Fruit fly (Drosophila melanogaster) whole organism, embryonic: Measurements from ENCODE around the gene arg.

Source experiments
- B-H2 ChIP-seq: fragments of 200-800 bp; sonication (Bioruptor generic); optimal IDR thresholded peaks from 2 replicates; lab custom pipeline; 2018; ENCODE audit warnings: missing biosample characterization, mild to moderate bottlenecking, missing genetic modification characterization
- CG10267 ChIP-seq: fragments of 200-800 bp; sonication (Bioruptor generic); optimal IDR thresholded peaks from 2 replicates; lab custom pipeline; 2018; ENCODE audit warnings: missing biosample characterization, mild to moderate bottlenecking, missing genetic modification characterization, moderate library complexity
- CG10979 ChIP-seq: fragments of 200-800 bp; sonication (Bioruptor generic); optimal IDR thresholded peaks from 2 replicates; lab custom pipeline; 2018; ENCODE audit warnings: missing biosample characterization, mild to moderate bottlenecking, missing genetic modification characterization, moderate library complexity
- CG11247 ChIP-seq: fragments of 200-800 bp; sonication (Bioruptor generic); IDR thresholded peaks from 2 replicates; pipeline ENCODE4 v1.3.6; 2022; ENCODE audit warnings: missing biosample characterization, missing genetic modification characterization
- CG1233 ChIP-seq: fragments of 200-800 bp; sonication (Bioruptor generic); optimal IDR thresholded peaks from 4 replicates; lab custom pipeline; 2018; ENCODE audit warnings: missing biosample characterization, mild to moderate bottlenecking, missing genetic modification characterization
- CG14014 ChIP-seq: fragments of 200-800 bp; sonication (Bioruptor generic); IDR thresholded peaks from 2 replicates; pipeline ENCODE4 v1.3.6; 2022; ENCODE audit warnings: missing biosample characterization, missing genetic modification characterization
- CG14050 ChIP-seq: fragments of 200-800 bp; sonication (Bioruptor generic); IDR thresholded peaks from 3 replicates; pipeline ENCODE4 v1.3.6; 2022; ENCODE audit warnings: missing biosample characterization, missing genetic modification characterization
- CG15479 ChIP-seq: fragments of 200-800 bp; sonication (Bioruptor generic); optimal IDR thresholded peaks from 3 replicates; lab custom pipeline; 2019; ENCODE audit warnings: missing biosample characterization, mild to moderate bottlenecking, missing genetic modification characterization, moderate library complexity
- CG17328 ChIP-seq: fragments of 200-800 bp; sonication (Bioruptor generic); IDR thresholded peaks from 2 replicates; pipeline ENCODE4 v1.3.6; 2022; ENCODE audit warnings: missing biosample characterization, missing genetic modification characterization
- CG17359 ChIP-seq: fragments of 200-800 bp; sonication (Bioruptor generic); optimal IDR thresholded peaks from 3 replicates; lab custom pipeline; 2018; ENCODE audit warnings: missing biosample characterization, mild to moderate bottlenecking, missing genetic modification characterization, moderate library complexity
- CG17802 ChIP-seq: fragments of 200-800 bp; sonication (Bioruptor generic); optimal IDR thresholded peaks from 2 replicates; lab custom pipeline; 2018; ENCODE audit warnings: missing biosample characterization, mild to moderate bottlenecking, missing genetic modification characterization, moderate library complexity
- CG1832 ChIP-seq: fragments of 200-800 bp; sonication (Bioruptor generic); optimal IDR thresholded peaks from 2 replicates; lab custom pipeline; 2017; ENCODE audit warnings: missing biosample characterization, mild to moderate bottlenecking, missing genetic modification characterization, inconsistent platforms
- CG31388 ChIP-seq: fragments of 200-800 bp; sonication (Bioruptor generic); optimal IDR thresholded peaks from 2 replicates; lab custom pipeline; 2016; ENCODE audit warnings: missing biosample characterization, missing genetic modification characterization
- CG33557 ChIP-seq: fragments of 200-800 bp; sonication (Bioruptor generic); optimal IDR thresholded peaks from 2 replicates; lab custom pipeline; 2019; ENCODE audit warnings: missing biosample characterization, mild to moderate bottlenecking, missing genetic modification characterization, moderate library complexity
- CG3407 ChIP-seq: fragments of 200-800 bp; sonication (Bioruptor generic); optimal IDR thresholded peaks from 2 replicates; lab custom pipeline; 2018; ENCODE audit warnings: missing biosample characterization, mild to moderate bottlenecking, missing genetic modification characterization
- CG6765 ChIP-seq: fragments of 200-800 bp; sonication (Bioruptor generic); optimal IDR thresholded peaks from 3 replicates; lab custom pipeline; 2017; ENCODE audit warnings: missing biosample characterization, mild to moderate bottlenecking, missing genetic modification characterization
- CG6791 ChIP-seq: fragments of 200-800 bp; sonication (Bioruptor generic); IDR thresholded peaks from 3 replicates; pipeline ENCODE4 v1.3.6; 2022; ENCODE audit warnings: missing biosample characterization, missing genetic modification characterization; ENCODE audit not compliant: partially characterized antibody
- CG6854 ChIP-seq: fragments of 200-800 bp; sonication (Bioruptor generic); optimal IDR thresholded peaks from 3 replicates; lab custom pipeline; 2017; ENCODE audit warnings: missing biosample characterization, mild to moderate bottlenecking, missing genetic modification characterization
- CG7556 ChIP-seq: fragments of 200-800 bp; sonication (Bioruptor generic); optimal IDR thresholded peaks from 2 replicates; lab custom pipeline; 2017; ENCODE audit warnings: missing biosample characterization, mild to moderate bottlenecking, missing genetic modification characterization
- CG8281 ChIP-seq: fragments of 200-800 bp; sonication (Bioruptor generic); optimal IDR thresholded peaks from 2 replicates; lab custom pipeline; 2018; ENCODE audit warnings: missing biosample characterization, mild to moderate bottlenecking, missing genetic modification characterization, moderate library complexity
- CG9817 ChIP-seq: fragments of 200-800 bp; sonication (Bioruptor generic); optimal IDR thresholded peaks from 2 replicates; lab custom pipeline; 2018; ENCODE audit warnings: missing biosample characterization, mild to moderate bottlenecking, missing genetic modification characterization, moderate library complexity
- CG9876 ChIP-seq: fragments of 200-800 bp; sonication (Bioruptor generic); optimal IDR thresholded peaks from 2 replicates; lab custom pipeline; 2016; ENCODE audit warnings: missing biosample characterization, missing genetic modification characterization
- CG9932 ChIP-seq: fragments of 200-800 bp; sonication (Bioruptor generic); IDR thresholded peaks from 2 replicates; pipeline ENCODE4 v1.3.6; 2022; ENCODE audit warnings: missing biosample characterization, missing genetic modification characterization
- Chrac-16 ChIP-seq: fragments of 200-800 bp; sonication (Bioruptor generic); optimal IDR thresholded peaks from 3 replicates; lab custom pipeline; 2016; ENCODE audit warnings: missing biosample characterization, missing genetic modification characterization
- D19A ChIP-seq: fragments of 200-800 bp; optimal IDR thresholded peaks from 3 replicates; lab custom pipeline; 2019; ENCODE audit warnings: missing biosample characterization, mild to moderate bottlenecking, missing genetic modification characterization, moderate library complexity
- Elba2 ChIP-seq: fragments of 200-800 bp; sonication (Bioruptor generic); optimal IDR thresholded peaks from 3 replicates; lab custom pipeline; 2016; ENCODE audit warnings: missing biosample characterization, missing genetic modification characterization
- Ets97D ChIP-seq: fragments of 200-800 bp; sonication (Bioruptor generic); optimal IDR thresholded peaks from 3 replicates; lab custom pipeline; 2016; ENCODE audit warnings: missing biosample characterization, missing genetic modification characterization
- HLH54F ChIP-seq: fragments of 200-800 bp; sonication (Bioruptor generic); optimal IDR thresholded peaks from 3 replicates; lab custom pipeline; 2016; ENCODE audit warnings: missing biosample characterization, missing genetic modification characterization
- HLHmδ ChIP-seq: fragments of 200-800 bp; sonication (Bioruptor generic); optimal IDR thresholded peaks from 2 replicates; lab custom pipeline; 2018; ENCODE audit warnings: missing biosample characterization, mild to moderate bottlenecking, missing genetic modification characterization, moderate library complexity
- HmgD ChIP-seq: fragments of 200-800 bp; sonication (Bioruptor generic); optimal IDR thresholded peaks from 3 replicates; lab custom pipeline; 2016; ENCODE audit warnings: missing biosample characterization, missing genetic modification characterization
- Hr78 ChIP-seq, 2 experiments: fragments of 200-800 bp in 1 of 2; fragments of >200 bp in 1 of 2; sonication (Bioruptor generic) in 1 of 2; optimal IDR thresholded peaks; 2 replicates each; lab custom pipeline; 2017 to 2019; ENCODE audit warnings: missing biosample characterization in 2 of 2, missing genetic modification characterization in 2 of 2, mild to moderate bottlenecking in 1 of 2, moderate library complexity in 1 of 2
- Hsf ChIP-seq: fragments of 200-800 bp; sonication (Bioruptor generic); optimal IDR thresholded peaks from 3 replicates; lab custom pipeline; 2016; ENCODE audit warnings: missing biosample characterization, missing genetic modification characterization
- Med ChIP-seq: fragments of 200-800 bp; sonication (Bioruptor generic); peaks from one replicate; lab custom pipeline; 2016; ENCODE audit warnings: missing biosample characterization, missing genetic modification characterization, mild to moderate bottlenecking, inconsistent platforms, moderate library complexity
- Sry-β ChIP-seq: fragments of 200-800 bp; sonication (Bioruptor generic); optimal IDR thresholded peaks from 2 replicates; lab custom pipeline; 2018; ENCODE audit warnings: missing biosample characterization, mild to moderate bottlenecking, missing genetic modification characterization, moderate library complexity
- Taf1 ChIP-seq: fragments of 200-800 bp; sonication (Bioruptor generic); IDR thresholded peaks from 2 replicates; pipeline ENCODE4 v1.3.6; 2022; ENCODE audit warnings: missing biosample characterization, missing genetic modification characterization
- Usf ChIP-seq: fragments of 200-800 bp; sonication (Bioruptor generic); optimal IDR thresholded peaks from 2 replicates; lab custom pipeline; 2017; ENCODE audit warnings: missing genotype, missing biosample characterization, missing genetic modification characterization
- YL-1 ChIP-seq: fragments of 200-800 bp; sonication (Bioruptor generic); optimal IDR thresholded peaks from 3 replicates; lab custom pipeline; 2017; ENCODE audit warnings: missing biosample characterization, mild to moderate bottlenecking, missing genetic modification characterization
- chm ChIP-seq: fragments of 200-800 bp; sonication (Bioruptor generic); IDR thresholded peaks from 2 replicates; pipeline ENCODE4 v1.3.6; 2022; ENCODE audit warnings: missing biosample characterization, missing genetic modification characterization
- crol ChIP-seq: fragments of 200-800 bp; sonication (Bioruptor generic); IDR thresholded peaks from 2 replicates; pipeline ENCODE4 v1.3.6; 2022; ENCODE audit warnings: missing biosample characterization, missing genetic modification characterization
- dmrt99B ChIP-seq: fragments of 200-800 bp; sonication (Bioruptor generic); optimal IDR thresholded peaks from 2 replicates; lab custom pipeline; 2018; ENCODE audit warnings: missing biosample characterization, mild to moderate bottlenecking, missing genetic modification characterization, moderate library complexity
- exex ChIP-seq: fragments of 200-800 bp; sonication (Bioruptor generic); optimal IDR thresholded peaks from 4 replicates; lab custom pipeline; 2018; ENCODE audit warnings: missing biosample characterization, mild to moderate bottlenecking, missing genetic modification characterization, moderate library complexity
- fd64A ChIP-seq: fragments of 200-800 bp; sonication (Bioruptor generic); optimal IDR thresholded peaks from 3 replicates; lab custom pipeline; 2018; ENCODE audit warnings: missing biosample characterization, mild to moderate bottlenecking, missing genetic modification characterization
- hth ChIP-seq: fragments of >200 bp; optimal IDR thresholded peaks from 2 replicates; lab custom pipeline; 2017; ENCODE audit warnings: inconsistent platforms
- kni ChIP-seq: fragments of 200-800 bp; sonication (Bioruptor generic); optimal IDR thresholded peaks from 3 replicates; lab custom pipeline; 2017; ENCODE audit warnings: mild to moderate bottlenecking, missing biosample characterization, missing genetic modification reagents, missing genetic modification characterization
- mirr ChIP-seq: fragments of 200-800 bp; sonication (Bioruptor generic); optimal IDR thresholded peaks from 3 replicates; lab custom pipeline; 2018; ENCODE audit warnings: missing biosample characterization, mild to moderate bottlenecking, missing genetic modification characterization
- onecut ChIP-seq: fragments of 200-800 bp; sonication (Bioruptor generic); IDR thresholded peaks from 2 replicates; pipeline ENCODE4 v1.3.6; 2022; ENCODE audit warnings: missing biosample characterization, missing genetic modification characterization
- tgo ChIP-seq: fragments of 200-800 bp; sonication (Bioruptor generic); IDR thresholded peaks from 3 replicates; pipeline ENCODE4 v1.3.6; 2022; ENCODE audit warnings: missing biosample characterization, missing genetic modification characterization
- unpg ChIP-seq: fragments of 200-800 bp; sonication (Bioruptor generic); optimal IDR thresholded peaks from 3 replicates; lab custom pipeline; 2018; ENCODE audit warnings: missing biosample characterization, mild to moderate bottlenecking, missing genetic modification characterization, moderate library complexity
- usp ChIP-seq: fragments of >200 bp; optimal IDR thresholded peaks from 2 replicates; lab custom pipeline; 2017; ENCODE audit warnings: missing biosample characterization, missing genetic modification characterization

Gene arg

dm6 chrX:522357-523043, 13.3 kb downstream of the arg start (continued):
- TF ChIP-seq CG11247 (GFP tag; lab: Robert Waterston, UW) (peak; percentile 89), CG1832 (peak; percentile 57), CG7556 (GFP tag; lab: Kevin White, UChicago) (peak; percentile 35), hth (lab: Kevin White, UChicago) (no peak), CG15479 (GFP tag; lab: Kevin White, UChicago) (peak; percentile 89), HmgD (GFP tag; lab: Kevin White, UChicago) (peak; percentile 87), HLHmδ (GFP tag; lab: Kevin White, UChicago) (peak; percentile 83), unpg (GFP tag; lab: Kevin White, UChicago) (peak; percentile 74), Med (GFP tag; lab: Kevin White, UChicago) (peak; percentile 99), CG6791 (GFP tag; lab: Robert Waterston, UW) (no peak), CG8281 (peak; percentile 5), CG17328 (GFP tag; lab: Robert Waterston, UW) (peak; percentile 77), dmrt99B (peak; percentile 66), HLH54F (peak; percentile 93), exex (peak; percentile 52), CG17359 (tag; lab: Kevin White, UChicago) (peak; percentile 80), CG9932 (GFP tag; lab: Robert Waterston, UW) (peak; percentile 97), onecut (GFP tag; lab: Robert Waterston, UW) (peak; percentile 98), CG14050 (GFP tag; lab: Robert Waterston, UW) (peak; percentile 77), mirr (GFP tag; lab: Kevin White, UChicago) (peak; percentile 95), Hr78 (GFP tag; optimal IDR thresholded peaks at IDR 0.05; lab: Kevin White, UChicago) (no peak), crol (GFP tag; lab: Robert Waterston, UW) (peak; percentile 76), CG10979 (peak; percentile 46), Usf (GFP tag; lab: Kevin White, UChicago) (peak; percentile 59), Chrac-16 (GFP tag; lab: Kevin White, UChicago) (peak; percentile 82), CG10267 (tag; lab: Kevin White, UChicago) (peak; percentile 44), CG9876 (GFP tag; lab: Kevin White, UChicago) (peak; percentile 82), CG6854 (peak; percentile 65), CG9817 (tag; lab: Kevin White, UChicago) (peak; percentile 87), Sry-β (GFP tag; lab: Kevin White, UChicago) (no peak), CG33557 (peak; percentile 46), Elba2 (GFP tag; lab: Kevin White, UChicago) (no peak), YL-1 (GFP tag; lab: Kevin White, UChicago) (peak; percentile 9), Ets97D (GFP tag; lab: Kevin White, UChicago) (peak; percentile 49), CG1233 (GFP tag; lab: Kevin White, UChicago) (peak; percentile 82), usp (no peak), B-H2 (GFP tag; lab: Kevin White, UChicago) (peak; percentile 95), CG31388 (GFP tag; lab: Kevin White, UChicago) (peak; percentile 42), CG6765 (GFP tag; lab: Kevin White, UChicago) (peak; percentile 82), Taf1 (peak; percentile 85), D19A (peak; percentile 13), kni (peak; percentile 74), Hsf (peak; percentile 83), tgo (GFP tag; lab: Robert Waterston, UW) (peak; percentile 85), fd64A (GFP tag; lab: Kevin White, UChicago) (peak; percentile 70), CG3407 (GFP tag; lab: Kevin White, UChicago) (peak; percentile 65), chm (GFP tag; lab: Robert Waterston, UW) (peak; percentile 92), CG17802 (peak; percentile 27), CG14014 (GFP tag; lab: Robert Waterston, UW) (peak; percentile 91)
